Worm (Caenorhabditis elegans) whole organism, mixed stage, embryonic: ENCODE measurements around the gene R107.9.

Experiments
- M03D4.4 ChIP-seq: sonication (generic microtip); optimal IDR thresholded peaks from 2 replicates; lab custom pipeline; 2017; ENCODE audit warnings: mild to moderate bottlenecking, missing genetic modification characterization, missing compliant biosample characterization
- blmp-1 ChIP-seq: fragments of 150-350 bp; optimal IDR thresholded peaks from 2 replicates; lab custom pipeline; 2014; ENCODE audit warnings: missing biosample characterization, missing genetic modification characterization
- ces-1 ChIP-seq: fragments of 150-350 bp; optimal IDR thresholded peaks from 2 replicates; lab custom pipeline; 2014; ENCODE audit warnings: missing biosample characterization, missing genetic modification reagents, missing genetic modification characterization
- ham-2 ChIP-seq: fragments of 200-800 bp; sonication (Bioruptor generic); optimal IDR thresholded peaks from 2 replicates; lab custom pipeline; 2018; ENCODE audit warnings: mild to moderate bottlenecking, missing genetic modification characterization, missing compliant biosample characterization
- hlh-1 ChIP-seq: fragments of 150-350 bp; optimal IDR thresholded peaks from 2 replicates; lab custom pipeline; 2014; ENCODE audit warnings: missing biosample characterization, missing genetic modification reagents, missing genetic modification characterization
- lin-13 ChIP-seq: fragments of 150-350 bp; optimal IDR thresholded peaks from 2 replicates; lab custom pipeline; 2014; ENCODE audit warnings: missing biosample characterization, missing genetic modification characterization
- lin-32 ChIP-seq: fragments of 200-800 bp; sonication (Bioruptor generic); optimal IDR thresholded peaks from 2 replicates; lab custom pipeline; 2018; ENCODE audit warnings: mild to moderate bottlenecking, missing genetic modification characterization, missing compliant biosample characterization
- nhr-12 ChIP-seq: fragments of 150-350 bp; optimal IDR thresholded peaks from 2 replicates; lab custom pipeline; 2014; ENCODE audit warnings: missing biosample characterization, missing genetic modification characterization
- nhr-237 ChIP-seq: fragments of 150-350 bp; optimal IDR thresholded peaks from 2 replicates; lab custom pipeline; 2014; ENCODE audit warnings: missing biosample characterization, missing genetic modification characterization
- nhr-28 ChIP-seq: fragments of 150-350 bp; optimal IDR thresholded peaks from 2 replicates; lab custom pipeline; 2014; ENCODE audit warnings: missing biosample characterization, missing genetic modification characterization
- nhr-76 ChIP-seq: sonication (generic microtip); optimal IDR thresholded peaks from 2 replicates; lab custom pipeline; 2017; ENCODE audit warnings: missing biosample characterization, missing genetic modification characterization
- pha-4 ChIP-seq: fragments of 150-350 bp; optimal IDR thresholded peaks from 2 replicates; lab custom pipeline; 2018; ENCODE audit warnings: missing biosample characterization, missing genetic modification reagents, missing genetic modification characterization
- sptf-1 ChIP-seq: sonication (generic microtip); optimal IDR thresholded peaks from 2 replicates; lab custom pipeline; 2017; ENCODE audit warnings: mild to moderate bottlenecking, missing genetic modification characterization, moderate library complexity, missing compliant biosample characterization
- unc-62 ChIP-seq: fragments of 150-350 bp; optimal IDR thresholded peaks from 2 replicates; lab custom pipeline; 2014; ENCODE audit warnings: missing biosample characterization, missing genetic modification reagents, missing genetic modification characterization

- TF ChIP-seq ces-1 (GFP tag; lab: Kevin White, UChicago), result no peak
- TF ChIP-seq sptf-1 (tag; lab: Kevin White, UChicago), result no peak
- no peak for TF ChIP-seq unc-62 (GFP tag; lab: Kevin White, UChicago)
- TF ChIP-seq nhr-76 (tag; lab: Kevin White, UChicago), result no peak
- TF ChIP-seq nhr-28 (tag; lab: Kevin White, UChicago), result no peak
- no peak for TF ChIP-seq pha-4 (tag; lab: Kevin White, UChicago)
- TF ChIP-seq nhr-237 (tag; lab: Kevin White, UChicago), result no peak
- no peak for TF ChIP-seq M03D4.4 (tag; lab: Kevin White, UChicago)
- TF ChIP-seq lin-32, result no peak
- TF ChIP-seq ham-2 (GFP tag; lab: Kevin White, UChicago), result no peak
- no peak for TF ChIP-seq nhr-12 (tag; lab: Kevin White, UChicago)
- TF ChIP-seq blmp-1 (tag; lab: Kevin White, UChicago), result no peak
- TF ChIP-seq lin-13 (tag; lab: Kevin White, UChicago), result no peak
- no peak for TF ChIP-seq hlh-1 (tag; lab: Kevin White, UChicago)
Measured at ce11 chrIII:9004658-9005057, 33.1 kb upstream of the R107.9 start.
